Worm (Caenorhabditis elegans) whole organism, L4 larva: ENCODE data around the gene F53B7.7.

Experiments used
- F10B5.3 ChIP-seq: sonication (generic microtip); optimal IDR thresholded peaks from 2 replicates; lab custom pipeline; 2016; ENCODE audit warnings: mild to moderate bottlenecking, missing genetic modification characterization, missing compliant biosample characterization
- F49E8.2 ChIP-seq: sonication (generic microtip); optimal IDR thresholded peaks from 2 replicates; lab custom pipeline; 2016; ENCODE audit warnings: missing compliant biosample characterization, mild to moderate bottlenecking, missing genetic modification characterization, borderline replicate concordance
- R02D3.7 ChIP-seq: fragments of 150-350 bp; sonication (generic microtip); optimal IDR thresholded peaks from 3 replicates; lab custom pipeline; 2014; ENCODE audit warnings: missing biosample characterization, missing genetic modification characterization
- Y5F2A.4 ChIP-seq: fragments of 200-800 bp; sonication (Bioruptor generic); optimal IDR thresholded peaks from 2 replicates; lab custom pipeline; 2018; ENCODE audit warnings: mild to moderate bottlenecking, missing genetic modification characterization, missing compliant biosample characterization
- ZK337.2 ChIP-seq: fragments of 200-800 bp; sonication (Bioruptor generic); IDR thresholded peaks from 2 replicates; pipeline ENCODE4 v1.3.6; 2022; ENCODE audit warnings: missing genetic modification reagents, missing genetic modification characterization, missing compliant biosample characterization
- ZK546.5 ChIP-seq, 2 experiments: sonication (generic microtip); optimal IDR thresholded peaks; 2 replicates each; lab custom pipeline; 2017; ENCODE audit warnings: missing biosample characterization in 2 of 2, missing genetic modification characterization in 2 of 2
- aha-1 ChIP-seq: fragments of 150-350 bp; peaks from one replicate; lab custom pipeline; 2014; ENCODE audit warnings: missing biosample characterization, missing genetic modification characterization
- arid-1 ChIP-seq: fragments of 200-800 bp; sonication (Bioruptor generic); conservative IDR thresholded peaks from 2 replicates; pipeline ENCODE4 v1.3.6; 2022; ENCODE audit warnings: missing genetic modification reagents, missing genetic modification characterization, missing compliant biosample characterization
- ceh-20 ChIP-seq: fragments of 200-800 bp; sonication (Bioruptor generic); IDR thresholded peaks from 2 replicates; pipeline ENCODE4 v1.3.6; 2022; ENCODE audit warnings: missing genetic modification reagents, missing genetic modification characterization, missing compliant biosample characterization
- ceh-62 ChIP-seq: sonication (generic microtip); optimal IDR thresholded peaks from 2 replicates; lab custom pipeline; 2017; ENCODE audit warnings: missing biosample characterization, missing genetic modification characterization
- ces-1 ChIP-seq: fragments of 150-350 bp; sonication (generic microtip); optimal IDR thresholded peaks from 4 replicates; lab custom pipeline; 2014; ENCODE audit warnings: missing biosample characterization, missing genetic modification reagents, missing genetic modification characterization
- dmd-6 ChIP-seq: fragments of 200-800 bp; sonication (Bioruptor generic); IDR thresholded peaks from 2 replicates; pipeline ENCODE4 v1.3.6; 2022; ENCODE audit warnings: missing genetic modification reagents, missing genetic modification characterization, missing compliant biosample characterization
- dmd-8 ChIP-seq: fragments of 200-800 bp; sonication (Bioruptor generic); IDR thresholded peaks from 2 replicates; pipeline ENCODE4 v1.3.6; 2022; ENCODE audit warnings: missing genetic modification characterization, missing compliant biosample characterization
- dve-1 ChIP-seq: sonication (generic microtip); optimal IDR thresholded peaks from 2 replicates; lab custom pipeline; 2017; ENCODE audit warnings: antibody characterized with exemption, mild to moderate bottlenecking, missing genetic modification characterization, missing compliant biosample characterization; ENCODE audit not compliant: insufficient read depth
- hlh-11 ChIP-seq: fragments of 200-800 bp; sonication (Bioruptor generic); optimal IDR thresholded peaks from 2 replicates; lab custom pipeline; 2018; ENCODE audit warnings: mild to moderate bottlenecking, missing genetic modification characterization, missing compliant biosample characterization
- hlh-30 ChIP-seq: sonication (generic microtip); optimal IDR thresholded peaks from 2 replicates; lab custom pipeline; 2017; ENCODE audit warnings: antibody characterized with exemption, mild to moderate bottlenecking, missing genetic modification characterization, missing compliant biosample characterization; ENCODE audit not compliant: insufficient read depth
- lin-13 ChIP-seq: fragments of 150-350 bp; optimal IDR thresholded peaks from 2 replicates; lab custom pipeline; 2014; ENCODE audit warnings: missing biosample characterization, missing genetic modification reagents, missing genetic modification characterization
- lir-3 ChIP-seq: sonication (generic microtip); optimal IDR thresholded peaks from 2 replicates; lab custom pipeline; 2016; ENCODE audit warnings: mild to moderate bottlenecking, missing genetic modification characterization, missing compliant biosample characterization
- mdl-1 ChIP-seq, 2 experiments: fragments of 150-350 bp in 1 of 2; sonication (generic microtip) in 1 of 2; optimal IDR thresholded peaks; 2 replicates each; lab custom pipeline; 2014 to 2017; ENCODE audit warnings: missing biosample characterization in 2 of 2, missing genetic modification characterization in 2 of 2
- mxl-3 ChIP-seq: fragments of 200-800 bp; sonication (Bioruptor generic); optimal IDR thresholded peaks from 2 replicates; lab custom pipeline; 2018; ENCODE audit warnings: mild to moderate bottlenecking, missing genetic modification characterization, missing compliant biosample characterization
- nhr-11 ChIP-seq: fragments of 150-350 bp; optimal IDR thresholded peaks from 2 replicates; lab custom pipeline; 2014; ENCODE audit warnings: missing biosample characterization, missing genetic modification characterization
- nhr-28 ChIP-seq: fragments of 150-350 bp; optimal IDR thresholded peaks from 2 replicates; lab custom pipeline; 2014; ENCODE audit warnings: missing biosample characterization, missing genetic modification characterization
- nhr-48 ChIP-seq: sonication (generic microtip); optimal IDR thresholded peaks from 2 replicates; lab custom pipeline; 2016; ENCODE audit warnings: mild to moderate bottlenecking, missing genetic modification characterization, missing compliant biosample characterization
- nhr-6 ChIP-seq: fragments of 150-350 bp; optimal IDR thresholded peaks from 2 replicates; lab custom pipeline; 2014; ENCODE audit warnings: missing biosample characterization, missing genetic modification characterization
- nhr-76 ChIP-seq: fragments of 150-350 bp; optimal IDR thresholded peaks from 2 replicates; lab custom pipeline; 2014; ENCODE audit warnings: missing biosample characterization, missing genetic modification characterization
- nhr-77 ChIP-seq: fragments of 150-350 bp; optimal IDR thresholded peaks from 2 replicates; lab custom pipeline; 2014; ENCODE audit warnings: missing biosample characterization, missing genetic modification characterization
- pqm-1 ChIP-seq: sonication (generic microtip); optimal IDR thresholded peaks from 2 replicates; lab custom pipeline; 2017; ENCODE audit warnings: missing biosample characterization, missing genetic modification characterization
- rbr-2 ChIP-seq: sonication (generic microtip); optimal IDR thresholded peaks from 2 replicates; lab custom pipeline; 2016; ENCODE audit warnings: missing genotype, missing genetic modification characterization, missing compliant biosample characterization
- sdz-12 ChIP-seq: fragments of 200-800 bp; sonication (Bioruptor generic); optimal IDR thresholded peaks from 2 replicates; lab custom pipeline; 2018; ENCODE audit warnings: mild to moderate bottlenecking, missing genetic modification characterization, missing compliant biosample characterization
- snpc-4 ChIP-seq: fragments of 150-350 bp; optimal IDR thresholded peaks from 2 replicates; lab custom pipeline; 2014; ENCODE audit warnings: missing biosample characterization, missing genetic modification characterization
- tra-1 ChIP-seq: fragments of 200-800 bp; sonication (Bioruptor generic); IDR thresholded peaks from 2 replicates; pipeline ENCODE4 v1.3.6; 2022; ENCODE audit warnings: missing genetic modification reagents, missing genetic modification characterization, missing compliant biosample characterization
- unc-62 ChIP-seq, 3 experiments: fragments of 150-350 bp in 1 of 3; sonication (generic microtip); optimal IDR thresholded peaks in 2 of 3; peaks in 1 of 3; 1 replicate in 1 of 3; 2 replicates in 2 of 3; lab custom pipeline; 2014 to 2017; ENCODE audit warnings: missing biosample characterization in 3 of 3, missing genetic modification characterization in 3 of 3, missing genetic modification reagents in 3 of 3, missing genotype in 1 of 3
- ztf-7 ChIP-seq: fragments of 150-350 bp; optimal IDR thresholded peaks from 2 replicates; lab custom pipeline; 2014; ENCODE audit warnings: missing biosample characterization, missing genetic modification characterization

The F53B7.7 gene

ce11 chrV:11046730-11047129 lies 47.8 kb downstream of the F53B7.7 start, which contains the start of gene dhs-18:
TSS of gene dhs-18 (minus strand) at chrV:11046833.
- no peak for TF ChIP-seq ceh-62 (tag; lab: Kevin White, UChicago)
- no peak for TF ChIP-seq rbr-2
- TF ChIP-seq unc-62 (GFP tag; optimal IDR thresholded peaks at IDR 0.05 in 1 of 2; lab: Kevin White, UChicago), result peak in 1 of 2 experiments; percentile 66
- TF ChIP-seq unc-62 (tag; optimal IDR thresholded peaks at IDR 0.05; lab: Kevin White, UChicago), result no peak
- peak; percentile 96 for TF ChIP-seq nhr-28 (tag; lab: Kevin White, UChicago)
- TF ChIP-seq nhr-77, result peak; percentile 67
- TF ChIP-seq ZK337.2 (GFP tag; lab: Robert Waterston, UW), result no peak
- no peak for TF ChIP-seq nhr-76 (tag; lab: Kevin White, UChicago)
- no peak for TF ChIP-seq nhr-6 (tag; lab: Kevin White, UChicago)
- peak; percentile 23 for TF ChIP-seq hlh-30
- peak; percentile 46 for TF ChIP-seq dmd-6 (GFP tag; lab: Robert Waterston, UW)
- no peak for TF ChIP-seq mxl-3 (GFP tag; lab: Kevin White, UChicago)
- TF ChIP-seq F49E8.2 (tag; lab: Kevin White, UChicago), result no peak
- peak; percentile 9 for TF ChIP-seq dve-1 (tag; lab: Kevin White, UChicago)
- peak in 1 of 2 experiments; percentile 53 for TF ChIP-seq mdl-1 (tag; optimal IDR thresholded peaks at IDR 0.05; lab: Kevin White, UChicago)
- peak; percentile 11 for TF ChIP-seq hlh-11 (tag; lab: Kevin White, UChicago)
- TF ChIP-seq pqm-1 (tag; lab: Kevin White, UChicago), result peak; percentile 42
- no peak for TF ChIP-seq ces-1 (GFP tag; lab: Kevin White, UChicago)

DNA sequence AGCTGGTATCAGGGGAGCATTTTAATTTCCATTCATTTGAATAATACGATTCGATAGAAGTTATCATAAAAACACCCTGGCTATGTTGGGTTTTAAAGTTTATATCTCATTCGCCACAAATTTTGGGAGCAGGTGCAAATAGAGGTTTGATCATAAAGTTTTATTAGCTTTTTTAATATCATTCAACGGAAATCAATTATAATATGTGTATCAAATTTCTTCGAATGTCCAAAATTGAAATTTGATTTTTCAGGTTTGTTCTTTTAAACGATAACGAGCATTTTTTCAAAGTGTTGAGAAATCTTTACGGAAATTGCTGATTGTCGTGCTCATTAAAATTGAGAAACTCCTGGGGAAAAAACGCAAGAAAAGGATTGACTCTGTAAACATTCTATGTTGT lies 49.8 kb downstream of the F53B7.7 start, which contains the start of gene srh-74:
TSS of gene srh-74 (minus strand) at position 101 of the 400 bp plus-strand sequence.
- TF ChIP-seq lin-13 (no peak), F10B5.3 (tag; lab: Kevin White, UChicago) (no peak), nhr-11 (tag; lab: Kevin White, UChicago) (no peak), ztf-7 (no peak), sdz-12 (no peak), arid-1 (no peak), tra-1 (GFP tag; lab: Robert Waterston, UW) (no peak), ZK546.5 (tag; optimal IDR thresholded peaks at IDR 0.05; lab: Kevin White, UChicago) (no peak), aha-1 (no peak), hlh-11 (tag; lab: Kevin White, UChicago) (no peak), dmd-8 (GFP tag; lab: Robert Waterston, UW) (no peak), R02D3.7 (no peak), nhr-48 (no peak), snpc-4 (no peak), ceh-20 (GFP tag; lab: Robert Waterston, UW) (no peak), lir-3 (tag; lab: Kevin White, UChicago) (no peak), Y5F2A.4 (no peak)
